Fruit fly (Drosophila melanogaster): ENCODE data around the gene CG18476.

Gene CG18476

dm6 chr3R:11628416-11629041 lies 49.4 kb downstream of the CG18476 start, which contains the start of gene CG14712 (continued):
- TF ChIP-seq HLHmδ (GFP tag; optimal IDR thresholded peaks at IDR 0.05) (no peak), Trl (optimal IDR thresholded peaks at IDR 0.05) (no peak), Trl (GFP tag; optimal IDR thresholded peaks at IDR 0.05) (peak; percentile 18), zfh1 (GFP tag; IDR thresholded peaks at IDR 0.05) (no peak), bigmax (GFP tag; optimal IDR thresholded peaks at IDR 0.05) (no peak), CG31441 (GFP tag; IDR thresholded peaks at IDR 0.05) (no peak), Ptx1 (GFP tag; IDR thresholded peaks at IDR 0.05) (no peak), Meics (GFP tag; optimal IDR thresholded peaks at IDR 0.05) (no peak), Taf1 (GFP tag; IDR thresholded peaks at IDR 0.05) (no peak), CHES-1-like (GFP tag; optimal IDR thresholded peaks at IDR 0.05) (no peak), Atf3 (GFP tag; optimal IDR thresholded peaks at IDR 0.05) (no peak), slou (GFP tag; optimal IDR thresholded peaks at IDR 0.05) (no peak), Atf-2 (GFP tag; optimal IDR thresholded peaks at IDR 0.05) (no peak), jumu (GFP tag; optimal IDR thresholded peaks at IDR 0.05) (no peak), p53 (GFP tag; optimal IDR thresholded peaks at IDR 0.05) (no peak), CG17612 (GFP tag; IDR thresholded peaks at IDR 0.05) (no peak), CG3847 (GFP tag; IDR thresholded peaks at IDR 0.05) (0 out of 2 replicates have a peak, but pooled peaks have one; percentile 23), ems (GFP tag; optimal IDR thresholded peaks at IDR 0.05) (peak; percentile 7), H15 (GFP tag; IDR thresholded peaks at IDR 0.05) (no peak), dimm (GFP tag; IDR thresholded peaks at IDR 0.05) (no peak), z (GFP tag; IDR thresholded peaks at IDR 0.05) (no peak), luna (GFP tag; optimal IDR thresholded peaks at IDR 0.05) (no peak), CG6175 (GFP tag; IDR thresholded peaks at IDR 0.05) (no peak), kni (GFP tag; optimal IDR thresholded peaks at IDR 0.05) (no peak), Lim3 (GFP tag; IDR thresholded peaks at IDR 0.05) (no peak), CG6689 (GFP tag; IDR thresholded peaks at IDR 0.05) (no peak), inv (GFP tag; IDR thresholded peaks at IDR 0.05; ENCODE audit: partially characterized antibody) (peak; percentile 45; the same call in 1 of the 2 replicates), Side (GFP tag; optimal IDR thresholded peaks at IDR 0.05) (no peak), Rfx (GFP tag; IDR thresholded peaks at IDR 0.05) (no peak), nerfin-1 (tag; optimal IDR thresholded peaks at IDR 0.05) (no peak), Hr51 (GFP tag; optimal IDR thresholded peaks at IDR 0.05) (peak in 1 of 2 experiments; percentile 36), az2 (GFP tag; optimal IDR thresholded peaks at IDR 0.05) (peak; percentile 29), ara (GFP tag; IDR thresholded peaks at IDR 0.05) (no peak), cato (GFP tag; optimal IDR thresholded peaks at IDR 0.05; ENCODE audit: borderline replicate concordance) (no peak), CG7745 (tag; optimal IDR thresholded peaks at IDR 0.05) (no peak), eve (GFP tag; optimal IDR thresholded peaks at IDR 0.05) (no peak), twi (tag; optimal IDR thresholded peaks at IDR 0.05) (no peak), Drgx (GFP tag; IDR thresholded peaks at IDR 0.05) (no peak), dan (GFP tag; IDR thresholded peaks at IDR 0.05) (no peak), unpg (GFP tag; optimal IDR thresholded peaks at IDR 0.05) (no peak), gcm (GFP tag; optimal IDR thresholded peaks at IDR 0.05) (no peak), CG11695 (GFP tag; IDR thresholded peaks at IDR 0.05) (no peak), prd (optimal IDR thresholded peaks at IDR 0.05) (no peak), prd (GFP tag; IDR thresholded peaks at IDR 0.05) (no peak), ham (GFP tag; IDR thresholded peaks at IDR 0.05) (no peak), Dad (GFP tag; optimal IDR thresholded peaks at IDR 0.05) (no peak), CG12104 (GFP tag; optimal IDR thresholded peaks at IDR 0.05) (no peak), fd64A (GFP tag; optimal IDR thresholded peaks at IDR 0.05) (no peak), sob (GFP tag; IDR thresholded peaks at IDR 0.05) (0 out of 2 replicates have a peak, but pooled peaks have one; percentile 10), D19A (tag; optimal IDR thresholded peaks at IDR 0.05) (no peak), CG13624 (GFP tag; optimal IDR thresholded peaks at IDR 0.05) (peak; percentile 42), Scr (GFP tag; IDR thresholded peaks at IDR 0.05; ENCODE audit: partially characterized antibody) (peak; percentile 59), CG30431 (GFP tag; optimal IDR thresholded peaks at IDR 0.05) (no peak)
